Worm (Caenorhabditis elegans) whole organism, L4/young adult: Measurements from ENCODE around the gene Y43H11AL.1.

Experiments
- W03F9.2 ChIP-seq: fragments of 150-350 bp; optimal IDR thresholded peaks from 2 replicates; lab custom pipeline; 2014; ENCODE audit warnings: missing biosample characterization, missing genetic modification characterization
- dao-5 ChIP-seq: sonication (generic microtip); optimal IDR thresholded peaks from 2 replicates; lab custom pipeline; 2016; ENCODE audit warnings: missing genotype, missing genetic modification characterization, moderate library complexity, missing compliant biosample characterization
- him-1 ChIP-seq: sonication (generic microtip); optimal IDR thresholded peaks from 2 replicates; lab custom pipeline; 2016; ENCODE audit warnings: missing genotype, missing genetic modification reagents, missing genetic modification characterization, missing compliant biosample characterization

DNA sequence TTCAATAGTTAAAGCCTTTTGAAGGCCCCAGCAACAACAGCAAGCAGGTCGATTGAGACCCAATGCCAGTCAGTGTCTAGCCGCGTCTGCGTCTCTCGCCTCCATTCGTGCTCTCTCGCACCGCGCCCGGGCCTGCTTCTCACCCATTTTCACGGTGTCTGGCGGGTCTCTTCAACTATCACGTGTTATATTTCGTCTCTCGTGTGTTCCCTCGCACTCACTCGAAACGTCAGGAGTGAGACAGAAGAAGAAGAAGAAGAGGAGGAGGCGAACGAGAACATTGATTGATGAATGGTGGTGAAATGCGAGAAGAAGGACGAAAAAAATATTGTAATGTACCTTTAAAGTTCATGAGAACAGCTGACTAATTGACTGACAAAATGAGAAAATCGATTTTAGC, 11.3 kb downstream of the Y43H11AL.1 start:
- TF ChIP-seq W03F9.2 (tag; lab: Kevin White, UChicago) = peak; percentile 17
- no peak for TF ChIP-seq him-1 (tag; lab: Kevin White, UChicago)
- TF ChIP-seq dao-5 (tag; lab: Kevin White, UChicago) = no peak
